Fruit fly (Drosophila melanogaster) whole organism, embryonic: ENCODE results near the gene nompC.

Source experiments
- CG10431 ChIP-seq: fragments of 200-800 bp; sonication (Bioruptor generic); optimal IDR thresholded peaks from 3 replicates; lab custom pipeline; 2018; ENCODE audit warnings: missing biosample characterization, mild to moderate bottlenecking, missing genetic modification characterization
- CG10543 ChIP-seq: fragments of 200-800 bp; sonication (Bioruptor generic); optimal IDR thresholded peaks from 3 replicates; lab custom pipeline; 2017; ENCODE audit warnings: missing biosample characterization, mild to moderate bottlenecking, missing genetic modification characterization, moderate library complexity
- CG12155 ChIP-seq: fragments of 200-800 bp; sonication (Bioruptor generic); optimal IDR thresholded peaks from 3 replicates; lab custom pipeline; 2016; ENCODE audit warnings: missing biosample characterization, missing genetic modification characterization
- CG12236 ChIP-seq: fragments of 200-800 bp; sonication (Bioruptor generic); optimal IDR thresholded peaks from 2 replicates; lab custom pipeline; 2016; ENCODE audit warnings: missing biosample characterization, missing genetic modification characterization
- CG12769 ChIP-seq: fragments of 200-800 bp; sonication (Bioruptor generic); optimal IDR thresholded peaks from 2 replicates; lab custom pipeline; 2019; ENCODE audit warnings: missing biosample characterization, mild to moderate bottlenecking, missing genetic modification characterization, moderate library complexity
- CG18011 ChIP-seq: fragments of 200-800 bp; sonication (Bioruptor generic); optimal IDR thresholded peaks from 2 replicates; lab custom pipeline; 2017; ENCODE audit warnings: missing biosample characterization, missing genetic modification characterization, mild to moderate bottlenecking, moderate library complexity, missing genotype
- CG18476 ChIP-seq: fragments of 200-800 bp; sonication (Bioruptor generic); optimal IDR thresholded peaks from 2 replicates; lab custom pipeline; 2016; ENCODE audit warnings: missing biosample characterization, mild to moderate bottlenecking, missing genetic modification characterization
- CG31365 ChIP-seq: fragments of 200-800 bp; sonication (Bioruptor generic); optimal IDR thresholded peaks from 2 replicates; lab custom pipeline; 2018; ENCODE audit warnings: missing biosample characterization, mild to moderate bottlenecking, missing genetic modification characterization
- CG3847 ChIP-seq: fragments of 200-800 bp; sonication (Bioruptor generic); IDR thresholded peaks from 2 replicates; pipeline ENCODE4 v1.3.6; 2022; ENCODE audit warnings: missing biosample characterization, missing genetic modification characterization
- CG6854 ChIP-seq: fragments of 200-800 bp; sonication (Bioruptor generic); optimal IDR thresholded peaks from 3 replicates; lab custom pipeline; 2017; ENCODE audit warnings: missing biosample characterization, mild to moderate bottlenecking, missing genetic modification characterization
- CG9215 ChIP-seq: fragments of 200-800 bp; sonication (Bioruptor generic); IDR thresholded peaks from 2 replicates; pipeline ENCODE4 v1.3.6; 2022; ENCODE audit warnings: missing biosample characterization, missing genetic modification characterization
- CG9437 ChIP-seq: fragments of 200-800 bp; sonication (Bioruptor generic); optimal IDR thresholded peaks from 2 replicates; lab custom pipeline; 2018; ENCODE audit warnings: missing biosample characterization, mild to moderate bottlenecking, missing genetic modification characterization
- Deaf1 ChIP-seq: fragments of 200-800 bp; optimal IDR thresholded peaks from 3 replicates; lab custom pipeline; 2019; ENCODE audit warnings: missing biosample characterization, mild to moderate bottlenecking, missing genetic modification characterization, moderate library complexity
- Doc2 ChIP-seq: fragments of 200-800 bp; sonication (Bioruptor generic); IDR thresholded peaks from 2 replicates; pipeline ENCODE4 v1.3.6; 2022; ENCODE audit warnings: missing biosample characterization, missing genetic modification characterization
- Mes4 ChIP-seq: fragments of 200-800 bp; sonication (Bioruptor generic); optimal IDR thresholded peaks from 2 replicates; lab custom pipeline; 2016; ENCODE audit warnings: missing biosample characterization, missing genetic modification characterization
- Nf-YB ChIP-seq: fragments of 200-800 bp; sonication (Bioruptor generic); optimal IDR thresholded peaks from 3 replicates; lab custom pipeline; 2019; ENCODE audit warnings: missing biosample characterization, mild to moderate bottlenecking, missing genetic modification characterization, moderate library complexity
- Nf-YC ChIP-seq: fragments of 200-800 bp; optimal IDR thresholded peaks from 3 replicates; lab custom pipeline; 2019; ENCODE audit warnings: missing biosample characterization, mild to moderate bottlenecking, missing genetic modification characterization, moderate library complexity
- Optix ChIP-seq: fragments of 200-800 bp; sonication (Bioruptor generic); IDR thresholded peaks from 3 replicates; pipeline ENCODE4 v1.3.6; 2022; ENCODE audit warnings: missing biosample characterization, missing genetic modification characterization
- Ssrp ChIP-seq: fragments of 200-800 bp; sonication (Bioruptor generic); optimal IDR thresholded peaks from 2 replicates; lab custom pipeline; 2018; ENCODE audit warnings: missing biosample characterization, mild to moderate bottlenecking, missing genetic modification characterization, moderate library complexity
- al ChIP-seq: fragments of 200-800 bp; sonication (Bioruptor generic); IDR thresholded peaks from 2 replicates; pipeline ENCODE4 v1.3.6; 2022; ENCODE audit warnings: missing biosample characterization, missing genetic modification characterization
- bcd ChIP-seq: fragments of 200-800 bp; sonication (Bioruptor generic); optimal IDR thresholded peaks from 2 replicates; lab custom pipeline; 2017; ENCODE audit warnings: missing biosample characterization, mild to moderate bottlenecking, missing genetic modification characterization
- bsh ChIP-seq, 2 experiments: fragments of 200-800 bp; sonication (Bioruptor generic); optimal IDR thresholded peaks; 2 replicates each; lab custom pipeline; 2017 to 2018; ENCODE audit warnings: mild to moderate bottlenecking in 2 of 2, missing biosample characterization in 2 of 2, missing genetic modification characterization in 2 of 2, moderate library complexity in 1 of 2
- cato ChIP-seq: fragments of 200-800 bp; sonication (Bioruptor generic); optimal IDR thresholded peaks from 2 replicates; lab custom pipeline; 2016; ENCODE audit warnings: missing biosample characterization, missing genetic modification characterization, borderline replicate concordance
- chinmo ChIP-seq: fragments of 200-800 bp; sonication (Bioruptor generic); IDR thresholded peaks from 4 replicates; pipeline ENCODE4 v1.3.6; 2022; ENCODE audit warnings: missing biosample characterization, missing genetic modification characterization; ENCODE audit not compliant: partially characterized antibody
- corto ChIP-seq: fragments of 200-800 bp; sonication (Bioruptor generic); optimal IDR thresholded peaks from 2 replicates; lab custom pipeline; 2016; ENCODE audit warnings: missing biosample characterization, mild to moderate bottlenecking, missing genetic modification characterization, moderate library complexity
- croc ChIP-seq: fragments of 200-800 bp; sonication (Bioruptor generic); conservative IDR thresholded peaks from 3 replicates; pipeline ENCODE4 v1.3.6; 2022; ENCODE audit warnings: missing biosample characterization, missing genetic modification characterization
- danr ChIP-seq: fragments of 200-800 bp; sonication (Bioruptor generic); IDR thresholded peaks from 2 replicates; pipeline ENCODE4 v1.3.6; 2022; ENCODE audit warnings: missing biosample characterization, missing genetic modification characterization
- ems ChIP-seq: fragments of 200-800 bp; sonication (Bioruptor generic); optimal IDR thresholded peaks from 3 replicates; lab custom pipeline; 2016; ENCODE audit warnings: missing biosample characterization, missing genetic modification characterization
- hkb ChIP-seq, 2 experiments: fragments of 200-800 bp in 1 of 2; fragments of >200 bp in 1 of 2; sonication (Bioruptor generic) in 1 of 2; IDR thresholded peaks in 1 of 2; optimal IDR thresholded peaks in 1 of 2; 2 replicates each; pipeline versions ENCODE4 v1.3.6 to Lab custom; 2017 to 2022; ENCODE audit warnings: missing biosample characterization in 1 of 2, missing genetic modification characterization in 1 of 2
- insv ChIP-seq, 2 experiments: fragments of 200-800 bp; sonication (Bioruptor generic); optimal IDR thresholded peaks; 3 replicates each; lab custom pipeline; 2016 to 2018; ENCODE audit warnings: missing biosample characterization in 2 of 2, missing genetic modification characterization in 2 of 2
- lbe ChIP-seq: fragments of 200-800 bp; sonication (Bioruptor generic); optimal IDR thresholded peaks from 2 replicates; lab custom pipeline; 2016; ENCODE audit warnings: missing biosample characterization, mild to moderate bottlenecking, missing genetic modification characterization
- nmo ChIP-seq: fragments of 200-800 bp; sonication (Bioruptor generic); optimal IDR thresholded peaks from 2 replicates; lab custom pipeline; 2018; ENCODE audit warnings: missing biosample characterization, mild to moderate bottlenecking, missing genetic modification characterization, moderate library complexity
- nom ChIP-seq: fragments of 200-800 bp; sonication (Bioruptor generic); optimal IDR thresholded peaks from 2 replicates; lab custom pipeline; 2017; ENCODE audit warnings: missing biosample characterization, missing genetic modification characterization, mild to moderate bottlenecking, moderate library complexity, missing genetic modification reagents
- pita ChIP-seq: fragments of 200-800 bp; sonication (Bioruptor generic); optimal IDR thresholded peaks from 2 replicates; lab custom pipeline; 2017; ENCODE audit warnings: missing biosample characterization, mild to moderate bottlenecking, missing genetic modification characterization
- sc ChIP-seq, 3 experiments: fragments of >200 bp in 2 of 3; fragments of 200-800 bp in 1 of 3; sonication (Bioruptor generic) in 1 of 3; optimal IDR thresholded peaks; 2 replicates in 2 of 3; 3 replicates in 1 of 3; lab custom pipeline; 2017; ENCODE audit warnings: mild to moderate bottlenecking in 1 of 3, missing biosample characterization in 1 of 3, missing genetic modification characterization in 1 of 3, missing genetic modification reagents in 1 of 3
- sens ChIP-seq: fragments of 200-800 bp; sonication (Bioruptor generic); peaks from one replicate; lab custom pipeline; 2016; ENCODE audit warnings: missing biosample characterization, missing genetic modification characterization
- seq ChIP-seq: fragments of 200-800 bp; sonication (Bioruptor generic); IDR thresholded peaks from 2 replicates; pipeline ENCODE4 v1.3.6; 2022; ENCODE audit warnings: missing biosample characterization, missing genetic modification characterization
- sisA ChIP-seq: fragments of 200-800 bp; sonication (Bioruptor generic); IDR thresholded peaks from 2 replicates; pipeline ENCODE4 v1.3.6; 2022; ENCODE audit warnings: missing biosample characterization, missing genetic modification characterization
- so ChIP-seq: fragments of 200-800 bp; sonication (Bioruptor generic); IDR thresholded peaks from 3 replicates; pipeline ENCODE4 v1.3.6; 2022; ENCODE audit warnings: missing biosample characterization, missing genetic modification characterization
- tin ChIP-seq: fragments of 200-800 bp; sonication (Bioruptor generic); optimal IDR thresholded peaks from 3 replicates; lab custom pipeline; 2016; ENCODE audit warnings: missing biosample characterization, missing genetic modification characterization
- toy ChIP-seq: fragments of 200-800 bp; sonication (Bioruptor generic); IDR thresholded peaks from 2 replicates; pipeline ENCODE4 v1.3.6; 2022; ENCODE audit warnings: missing biosample characterization, missing genetic modification characterization
- vfl ChIP-seq: fragments of 200-800 bp; sonication (Bioruptor generic); optimal IDR thresholded peaks from 2 replicates; lab custom pipeline; 2016; ENCODE audit warnings: missing biosample characterization, missing genetic modification characterization
- wek ChIP-seq: fragments of 200-800 bp; sonication (Bioruptor generic); optimal IDR thresholded peaks from 3 replicates; lab custom pipeline; 2018; ENCODE audit warnings: missing biosample characterization, mild to moderate bottlenecking, missing genetic modification characterization, moderate library complexity
- z ChIP-seq: fragments of 200-800 bp; sonication (Bioruptor generic); IDR thresholded peaks from 3 replicates; pipeline ENCODE4 v1.3.6; 2022; ENCODE audit warnings: missing biosample characterization, missing genetic modification characterization

The nompC gene

dm6 chr2L:5372552-5372951, 26.6 kb downstream of the nompC start:
- TF ChIP-seq nom (peak; percentile 67), so (no peak), bsh (GFP tag; optimal IDR thresholded peaks at IDR 0.05; lab: Kevin White, UChicago) (peak in 1 of 2 experiments; percentile 15)

- no peak for TF ChIP-seq croc (GFP tag; lab: Robert Waterston, UW)
- no peak for TF ChIP-seq CG9437 (GFP tag; lab: Kevin White, UChicago)
- no peak for TF ChIP-seq toy
Measured at dm6 chr2L:5374216-5374615, 28.2 kb downstream of the nompC start.

dm6 chr2L:5374989-5375388, 29.0 kb downstream of the nompC start:
- peak; percentile 13 for TF ChIP-seq sens (GFP tag; lab: Kevin White, UChicago)
- no peak for TF ChIP-seq CG31365 (tag; lab: Kevin White, UChicago)
- no peak for TF ChIP-seq lbe

dm6 chr2L:5376442-5376841, 30.4 kb downstream of the nompC start:
- TF ChIP-seq Nf-YB (GFP tag; lab: Kevin White, UChicago) (peak; percentile 86), Nf-YC (peak; percentile 72), CG18011 (GFP tag; lab: Kevin White, UChicago) (no peak), CG10431 (GFP tag; lab: Kevin White, UChicago) (peak; percentile 2), CG12769 (tag; lab: Kevin White, UChicago) (peak; percentile 3), z (GFP tag; lab: Robert Waterston, UW) (peak; percentile 83), chinmo (GFP tag; lab: Robert Waterston, UW) (0 out of 4 replicates have a peak, but pooled peaks have one; percentile 46), CG6854 (GFP tag; lab: Kevin White, UChicago) (no peak), danr (GFP tag; lab: Robert Waterston, UW) (no peak), Deaf1 (tag; lab: Kevin White, UChicago) (peak; percentile 8)

dm6 chr2L:5378829-5379228, 32.8 kb downstream of the nompC start:
- TF ChIP-seq nmo (peak; percentile 36), Mes4 (GFP tag; lab: Kevin White, UChicago) (no peak), wek (GFP tag; lab: Kevin White, UChicago) (no peak), sc (optimal IDR thresholded peaks at IDR 0.05; lab: Kevin White, UChicago) (no peak), sc (GFP tag; optimal IDR thresholded peaks at IDR 0.05; lab: Kevin White, UChicago) (no peak), CG12155 (GFP tag; lab: Kevin White, UChicago) (no peak), insv (GFP tag; optimal IDR thresholded peaks at IDR 0.05; lab: Kevin White, UChicago) (no peak), Optix (GFP tag; lab: Robert Waterston, UW) (no peak), CG18476 (GFP tag; lab: Kevin White, UChicago) (no peak), CG3847 (GFP tag; lab: Robert Waterston, UW) (no peak), Nf-YC (no peak), cato (GFP tag; lab: Kevin White, UChicago) (no peak), CG12236 (GFP tag; lab: Kevin White, UChicago) (no peak), CG10543 (GFP tag; lab: Kevin White, UChicago) (no peak), tin (GFP tag; lab: Kevin White, UChicago) (no peak), corto (GFP tag; lab: Kevin White, UChicago) (no peak), al (GFP tag; lab: Robert Waterston, UW) (no peak), Doc2 (no peak), Ssrp (tag; lab: Kevin White, UChicago) (peak; percentile 24), CG9215 (no peak), pita (no peak), vfl (GFP tag; lab: Kevin White, UChicago) (no peak), ems (no peak), hkb (optimal IDR thresholded peaks at IDR 0.05; lab: Kevin White, UChicago) (no peak), hkb (GFP tag; IDR thresholded peaks at IDR 0.05; lab: Robert Waterston, UW) (no peak), bcd (GFP tag; lab: Kevin White, UChicago) (no peak), sisA (GFP tag; lab: Robert Waterston, UW) (no peak), seq (GFP tag; lab: Robert Waterston, UW) (no peak)
